Fruit fly (Drosophila melanogaster): ENCODE results near the gene bnb.

- TF ChIP-seq CG1233 (GFP tag; optimal IDR thresholded peaks at IDR 0.05), result peak; percentile 12
- TF ChIP-seq CG6254 (GFP tag; optimal IDR thresholded peaks at IDR 0.05), result peak; percentile 49
- no peak for TF ChIP-seq z (GFP tag; IDR thresholded peaks at IDR 0.05)
- no peak for TF ChIP-seq Taf1 (GFP tag; IDR thresholded peaks at IDR 0.05)
- TF ChIP-seq CG42726 (GFP tag; IDR thresholded peaks at IDR 0.05; ENCODE audit: partially characterized antibody), result no peak
- peak; percentile 79 for TF ChIP-seq CG7839 (tag; optimal IDR thresholded peaks at IDR 0.05)
These were observed 21.5 kb downstream of the bnb start for dm6 chrX:18775839-18776538.
